Worm (Caenorhabditis elegans) whole organism, late embryonic: ENCODE measurements around the gene atg-13.

ENCODE experiments used
- C08G9.2 ChIP-seq: sonication (generic microtip); optimal IDR thresholded peaks from 2 replicates; lab custom pipeline; 2016; ENCODE audit warnings: mild to moderate bottlenecking, missing genetic modification characterization, moderate library complexity, missing compliant biosample characterization
- K02D7.2 ChIP-seq: sonication (generic microtip); optimal IDR thresholded peaks from 2 replicates; lab custom pipeline; 2017; ENCODE audit warnings: mild to moderate bottlenecking, missing genetic modification characterization, missing compliant biosample characterization
- K09A11.1 ChIP-seq: sonication (generic microtip); optimal IDR thresholded peaks from 2 replicates; lab custom pipeline; 2017; ENCODE audit warnings: antibody characterized with exemption, mild to moderate bottlenecking, missing genetic modification characterization, missing compliant biosample characterization; ENCODE audit not compliant: insufficient read depth
- T23F11.4 ChIP-seq: fragments of 200-800 bp; sonication (Bioruptor generic); optimal IDR thresholded peaks from 2 replicates; lab custom pipeline; 2018; ENCODE audit warnings: mild to moderate bottlenecking, missing genetic modification characterization, missing compliant biosample characterization
- Y22D7AL.16 ChIP-seq: sonication (generic microtip); optimal IDR thresholded peaks from 2 replicates; lab custom pipeline; 2016; ENCODE audit warnings: missing genetic modification characterization, missing compliant biosample characterization
- ahr-1 ChIP-seq: sonication (generic microtip); optimal IDR thresholded peaks from 2 replicates; lab custom pipeline; 2016; ENCODE audit warnings: missing genetic modification characterization, missing compliant biosample characterization
- ama-1 ChIP-seq: fragments of 150-350 bp; optimal IDR thresholded peaks from 2 replicates; lab custom pipeline; 2014
- ceh-18 ChIP-seq: sonication (generic microtip); optimal IDR thresholded peaks from 2 replicates; lab custom pipeline; 2016; ENCODE audit warnings: missing genetic modification characterization, missing compliant biosample characterization
- ceh-19 ChIP-seq: fragments of 200-800 bp; sonication (Bioruptor generic); optimal IDR thresholded peaks from 2 replicates; lab custom pipeline; 2018; ENCODE audit warnings: mild to moderate bottlenecking, missing genetic modification characterization, missing compliant biosample characterization
- ceh-2 ChIP-seq: sonication (generic microtip); optimal IDR thresholded peaks from 2 replicates; lab custom pipeline; 2016; ENCODE audit warnings: missing genotype, missing genetic modification characterization, missing compliant biosample characterization
- ceh-24 ChIP-seq: sonication (generic microtip); optimal IDR thresholded peaks from 2 replicates; lab custom pipeline; 2016; ENCODE audit warnings: mild to moderate bottlenecking, missing genetic modification characterization, missing compliant biosample characterization
- ceh-31 ChIP-seq: sonication (generic microtip); optimal IDR thresholded peaks from 2 replicates; lab custom pipeline; 2016; ENCODE audit warnings: missing genetic modification characterization, missing compliant biosample characterization
- ceh-45 ChIP-seq: fragments of 200-800 bp; sonication (Bioruptor generic); IDR thresholded peaks from 2 replicates; pipeline ENCODE4 v1.3.6; 2022; ENCODE audit warnings: missing genetic modification reagents, missing genetic modification characterization, missing compliant biosample characterization
- ceh-9 ChIP-seq: sonication (generic microtip); optimal IDR thresholded peaks from 2 replicates; lab custom pipeline; 2016; ENCODE audit warnings: mild to moderate bottlenecking, missing genetic modification characterization, inconsistent platforms, missing compliant biosample characterization
- che-1 ChIP-seq: sonication (generic microtip); optimal IDR thresholded peaks from 2 replicates; lab custom pipeline; 2016; ENCODE audit warnings: mild to moderate bottlenecking, missing genetic modification characterization, missing compliant biosample characterization
- dmd-4 ChIP-seq: sonication (generic microtip); optimal IDR thresholded peaks from 2 replicates; lab custom pipeline; 2016; ENCODE audit warnings: borderline replicate concordance, missing genetic modification characterization, missing compliant biosample characterization
- dve-1 ChIP-seq: sonication (generic microtip); optimal IDR thresholded peaks from 2 replicates; lab custom pipeline; 2017; ENCODE audit warnings: antibody characterized with exemption, mild to moderate bottlenecking, missing genetic modification characterization, missing compliant biosample characterization
- elt-2 ChIP-seq: sonication (generic microtip); optimal IDR thresholded peaks from 2 replicates; lab custom pipeline; 2016; ENCODE audit warnings: missing genetic modification reagents, missing genetic modification characterization, missing compliant biosample characterization
- elt-4 ChIP-seq: sonication (generic microtip); optimal IDR thresholded peaks from 2 replicates; lab custom pipeline; 2016; ENCODE audit warnings: missing genetic modification characterization, missing compliant biosample characterization
- ets-4 ChIP-seq: sonication (generic microtip); optimal IDR thresholded peaks from 2 replicates; lab custom pipeline; 2016; ENCODE audit warnings: missing genetic modification characterization, missing compliant biosample characterization
- eyg-1 ChIP-seq: sonication (generic microtip); optimal IDR thresholded peaks from 2 replicates; lab custom pipeline; 2016; ENCODE audit warnings: missing genotype, missing genetic modification characterization, missing compliant biosample characterization
- fax-1 ChIP-seq: sonication (generic microtip); optimal IDR thresholded peaks from 2 replicates; lab custom pipeline; 2016; ENCODE audit warnings: missing genotype, missing genetic modification characterization, missing compliant biosample characterization
- fkh-6 ChIP-seq: sonication (generic microtip); optimal IDR thresholded peaks from 2 replicates; lab custom pipeline; 2016; ENCODE audit warnings: missing genetic modification characterization, missing compliant biosample characterization
- hlh-13 ChIP-seq: fragments of 200-800 bp; sonication (Bioruptor generic); optimal IDR thresholded peaks from 2 replicates; lab custom pipeline; 2018; ENCODE audit warnings: mild to moderate bottlenecking, missing genetic modification characterization, missing compliant biosample characterization
- hlh-30 ChIP-seq: sonication (generic microtip); optimal IDR thresholded peaks from 2 replicates; lab custom pipeline; 2017; ENCODE audit warnings: antibody characterized with exemption, missing genetic modification characterization, missing compliant biosample characterization; ENCODE audit not compliant: insufficient read depth
- hlh-6 ChIP-seq: sonication (generic microtip); optimal IDR thresholded peaks from 2 replicates; lab custom pipeline; 2016; ENCODE audit warnings: missing genotype, missing genetic modification characterization, missing compliant biosample characterization
- hlh-8 ChIP-seq: sonication (generic microtip); optimal IDR thresholded peaks from 2 replicates; lab custom pipeline; 2016; ENCODE audit warnings: missing genotype, missing genetic modification characterization, missing compliant biosample characterization
- lim-6 ChIP-seq: sonication (generic microtip); optimal IDR thresholded peaks from 2 replicates; lab custom pipeline; 2016; ENCODE audit warnings: missing genetic modification characterization, missing compliant biosample characterization
- nfya-1 ChIP-seq: sonication (generic microtip); optimal IDR thresholded peaks from 2 replicates; lab custom pipeline; 2017; ENCODE audit warnings: missing genetic modification characterization, mild to moderate bottlenecking, missing compliant biosample characterization, antibody characterized with exemption, moderate library complexity
- nhr-232 ChIP-seq: sonication (generic microtip); optimal IDR thresholded peaks from 2 replicates; lab custom pipeline; 2016; ENCODE audit warnings: missing genetic modification characterization, missing compliant biosample characterization
- npax-4 ChIP-seq: sonication (generic microtip); optimal IDR thresholded peaks from 2 replicates; lab custom pipeline; 2016; ENCODE audit warnings: missing genetic modification characterization, missing compliant biosample characterization
- odd-2 ChIP-seq: sonication (generic microtip); optimal IDR thresholded peaks from 2 replicates; lab custom pipeline; 2017; ENCODE audit warnings: antibody characterized with exemption, mild to moderate bottlenecking, missing genetic modification characterization, missing compliant biosample characterization
- pat-9 ChIP-seq: fragments of 200-800 bp; sonication (Bioruptor generic); optimal IDR thresholded peaks from 2 replicates; lab custom pipeline; 2018; ENCODE audit warnings: mild to moderate bottlenecking, missing genetic modification characterization, moderate library complexity, missing compliant biosample characterization
- pax-1 ChIP-seq: fragments of 150-350 bp; optimal IDR thresholded peaks from 2 replicates; lab custom pipeline; 2014; ENCODE audit warnings: missing biosample characterization, missing genetic modification characterization
- pha-4 ChIP-seq: fragments of 150-350 bp; optimal IDR thresholded peaks from 2 replicates; lab custom pipeline; 2018; ENCODE audit warnings: missing biosample characterization, missing genetic modification reagents, missing genetic modification characterization
- pqm-1 ChIP-seq: sonication (generic microtip); optimal IDR thresholded peaks from 2 replicates; lab custom pipeline; 2016; ENCODE audit warnings: missing genetic modification characterization, missing compliant biosample characterization
- pros-1 ChIP-seq: fragments of 150-350 bp; optimal IDR thresholded peaks from 2 replicates; lab custom pipeline; 2014; ENCODE audit warnings: missing biosample characterization, missing genetic modification reagents, missing genetic modification characterization
- ref-2 ChIP-seq: sonication (generic microtip); optimal IDR thresholded peaks from 2 replicates; lab custom pipeline; 2016; ENCODE audit warnings: missing genetic modification characterization, missing compliant biosample characterization
- sox-2 ChIP-seq: fragments of 200-800 bp; sonication (Bioruptor generic); IDR thresholded peaks from 2 replicates; pipeline ENCODE4 v1.3.6; 2022; ENCODE audit warnings: missing genetic modification reagents, missing genetic modification characterization, missing compliant biosample characterization
- sox-4 ChIP-seq: sonication (generic microtip); optimal IDR thresholded peaks from 2 replicates; lab custom pipeline; 2017; ENCODE audit warnings: mild to moderate bottlenecking, missing genetic modification characterization, inconsistent platforms, missing compliant biosample characterization
- syd-9 ChIP-seq: sonication (generic microtip); optimal IDR thresholded peaks from 2 replicates; lab custom pipeline; 2016; ENCODE audit warnings: mild to moderate bottlenecking, missing genetic modification characterization, moderate library complexity, missing compliant biosample characterization
- tbx-2 ChIP-seq: sonication (generic microtip); optimal IDR thresholded peaks from 2 replicates; lab custom pipeline; 2016; ENCODE audit warnings: missing genetic modification characterization, missing compliant biosample characterization
- tbx-7 ChIP-seq: sonication (generic microtip); optimal IDR thresholded peaks from 2 replicates; lab custom pipeline; 2016; ENCODE audit warnings: missing genotype, missing genetic modification characterization, missing compliant biosample characterization
- ttx-3 ChIP-seq: sonication (generic microtip); optimal IDR thresholded peaks from 2 replicates; lab custom pipeline; 2016; ENCODE audit warnings: missing genetic modification reagents, missing genetic modification characterization, missing compliant biosample characterization
- unc-42 ChIP-seq: sonication (generic microtip); optimal IDR thresholded peaks from 2 replicates; lab custom pipeline; 2016; ENCODE audit warnings: missing genotype, missing genetic modification characterization, missing compliant biosample characterization
- unc-55 ChIP-seq: sonication (generic microtip); optimal IDR thresholded peaks from 2 replicates; lab custom pipeline; 2017; ENCODE audit warnings: missing biosample characterization, missing genetic modification reagents, missing genetic modification characterization

Gene atg-13

DNA sequence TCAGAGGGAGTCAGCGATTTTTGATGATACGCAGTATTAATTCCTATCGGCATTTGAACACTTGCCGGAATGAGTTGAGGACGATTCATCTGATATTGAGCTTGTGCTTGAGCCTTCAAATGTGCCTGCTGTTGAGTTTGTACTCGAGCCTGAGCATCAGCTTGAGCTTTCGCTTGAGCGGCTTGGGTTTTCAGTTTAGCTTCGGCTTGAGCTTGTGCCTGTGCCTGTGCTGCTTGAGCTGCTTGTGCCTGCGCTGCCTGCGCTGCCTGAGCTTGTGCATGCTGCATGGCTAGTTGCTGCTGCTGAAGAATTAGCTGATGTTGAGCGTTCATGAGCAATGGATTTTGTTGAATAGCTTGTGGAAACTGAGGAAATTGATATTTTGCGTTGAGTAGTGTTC is 42.1 kb downstream of the atg-13 start:
- TF ChIP-seq dve-1 (tag; lab: Kevin White, UChicago) (no peak), che-1 (no peak), ceh-24 (tag; lab: Kevin White, UChicago) (no peak), ceh-9 (tag; lab: Kevin White, UChicago) (no peak), syd-9 (tag; lab: Kevin White, UChicago) (no peak), ceh-19 (GFP tag; lab: Kevin White, UChicago) (no peak), ttx-3 (tag; lab: Kevin White, UChicago) (no peak), pha-4 (tag; lab: Kevin White, UChicago) (no peak), fkh-6 (tag; lab: Kevin White, UChicago) (no peak), K02D7.2 (no peak), ceh-18 (no peak), dmd-4 (tag; lab: Kevin White, UChicago) (no peak), ceh-31 (tag; lab: Kevin White, UChicago) (no peak)
- TF ChIP-seq, all 69 proteins: peak for 0

DNA sequence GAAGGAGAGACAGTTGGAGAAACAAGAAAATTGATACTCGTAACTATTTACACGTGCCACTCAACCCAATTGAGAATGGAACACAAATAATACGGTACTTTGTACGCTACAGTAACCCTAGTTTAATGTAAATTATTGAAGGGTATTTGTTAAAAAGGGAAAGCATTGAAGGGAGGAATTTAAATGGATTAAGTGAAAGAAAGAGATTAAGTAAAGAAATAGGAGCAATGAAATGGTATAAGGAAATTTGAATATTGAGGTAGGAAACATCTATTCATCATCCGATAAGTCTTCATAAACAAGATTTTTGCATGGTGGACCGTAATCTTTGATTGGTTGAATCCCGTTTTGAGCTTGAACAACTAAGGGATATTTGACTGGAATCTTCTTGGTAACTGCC is 46.6 kb downstream of the atg-13 start:
- no peak for TF ChIP-seq T23F11.4 (GFP tag; lab: Kevin White, UChicago)
- no peak for TF ChIP-seq hlh-13 (GFP tag; lab: Kevin White, UChicago)
- TF ChIP-seq unc-55 (GFP tag; lab: Kevin White, UChicago): no peak
- TF ChIP-seq ceh-45 (GFP tag; lab: Robert Waterston, UW): no peak
- TF ChIP-seq pros-1 (tag; lab: Kevin White, UChicago): no peak
- TF ChIP-seq npax-4: no peak
- no peak for TF ChIP-seq lim-6 (tag; lab: Kevin White, UChicago)

DNA sequence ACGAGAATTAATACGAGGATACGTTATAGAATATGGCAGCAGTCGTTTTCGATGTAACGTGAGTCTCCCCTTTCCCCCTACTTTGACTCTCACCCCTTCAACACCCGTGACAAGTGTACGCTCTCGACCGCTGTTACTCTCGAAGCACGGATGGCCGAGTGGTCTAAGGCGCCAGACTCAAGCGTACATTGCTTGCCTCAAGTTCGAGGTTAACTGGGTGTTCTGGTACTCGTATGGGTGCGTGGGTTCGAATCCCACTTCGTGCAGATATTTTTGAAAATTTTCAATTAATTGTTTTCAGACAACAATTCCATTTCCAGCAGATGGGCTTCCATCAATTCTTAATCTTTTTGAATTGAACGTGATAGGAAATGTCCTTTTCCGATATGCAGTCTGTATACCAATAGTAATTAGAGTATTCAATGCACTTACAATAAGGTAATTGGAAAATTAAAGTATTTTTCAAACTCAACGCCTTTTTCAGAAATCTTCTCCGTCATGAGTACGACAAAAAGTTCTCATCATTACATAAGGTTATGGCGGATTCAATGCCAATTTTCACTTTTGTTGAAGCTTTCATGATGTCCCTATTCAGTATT is 48.4 kb downstream of the atg-13 start:
- TF ChIP-seq nfya-1 (tag; lab: Kevin White, UChicago) (peak; percentile 62), ceh-24 (tag; lab: Kevin White, UChicago) (peak; percentile 17), K02D7.2 (peak; percentile 28), ceh-18 (peak; percentile 57), fax-1 (tag; lab: Kevin White, UChicago) (peak; percentile 69), ceh-2 (tag; lab: Kevin White, UChicago) (peak; percentile 73), lim-6 (tag; lab: Kevin White, UChicago) (no peak), pat-9 (peak; percentile 69), odd-2 (tag; lab: Kevin White, UChicago) (peak; percentile 54), pha-4 (tag; lab: Kevin White, UChicago) (no peak), hlh-6 (peak; percentile 88), K09A11.1 (tag; lab: Kevin White, UChicago) (peak; percentile 43), ama-1 (lab: Kevin White, UChicago) (no peak), elt-4 (no peak), ceh-19 (GFP tag; lab: Kevin White, UChicago) (peak; percentile 78), fkh-6 (tag; lab: Kevin White, UChicago) (peak; percentile 78), tbx-2 (tag; lab: Kevin White, UChicago) (peak; percentile 72), hlh-13 (GFP tag; lab: Kevin White, UChicago) (peak; percentile 18), pqm-1 (tag; lab: Kevin White, UChicago) (peak; percentile 22), sox-2 (GFP tag; lab: Robert Waterston, UW) (peak; percentile 71), elt-2 (tag; lab: Kevin White, UChicago) (peak; percentile 70), syd-9 (tag; lab: Kevin White, UChicago) (peak; percentile 78), ref-2 (tag; lab: Kevin White, UChicago) (peak; percentile 88), unc-42 (tag; lab: Kevin White, UChicago) (peak; percentile 53), nhr-232 (tag; lab: Kevin White, UChicago) (peak; percentile 78), eyg-1 (tag; lab: Kevin White, UChicago) (peak; percentile 71), C08G9.2 (tag; lab: Kevin White, UChicago) (peak; percentile 58), pax-1 (tag; lab: Kevin White, UChicago) (no peak), unc-55 (GFP tag; lab: Kevin White, UChicago) (no peak), tbx-7 (tag; lab: Kevin White, UChicago) (peak; percentile 32), dve-1 (tag; lab: Kevin White, UChicago) (peak; percentile 41), hlh-8 (tag; lab: Kevin White, UChicago) (peak; percentile 60), ets-4 (no peak), ahr-1 (tag; lab: Kevin White, UChicago) (peak; percentile 44), Y22D7AL.16 (tag; lab: Kevin White, UChicago) (peak; percentile 30), sox-4 (tag; lab: Kevin White, UChicago) (peak; percentile 57), hlh-30 (tag; lab: Kevin White, UChicago) (peak; percentile 65), ttx-3 (tag; lab: Kevin White, UChicago) (peak; percentile 66), che-1 (peak; percentile 72)
